Worm (Caenorhabditis elegans): ENCODE data around the gene D2023.3.

DNA sequence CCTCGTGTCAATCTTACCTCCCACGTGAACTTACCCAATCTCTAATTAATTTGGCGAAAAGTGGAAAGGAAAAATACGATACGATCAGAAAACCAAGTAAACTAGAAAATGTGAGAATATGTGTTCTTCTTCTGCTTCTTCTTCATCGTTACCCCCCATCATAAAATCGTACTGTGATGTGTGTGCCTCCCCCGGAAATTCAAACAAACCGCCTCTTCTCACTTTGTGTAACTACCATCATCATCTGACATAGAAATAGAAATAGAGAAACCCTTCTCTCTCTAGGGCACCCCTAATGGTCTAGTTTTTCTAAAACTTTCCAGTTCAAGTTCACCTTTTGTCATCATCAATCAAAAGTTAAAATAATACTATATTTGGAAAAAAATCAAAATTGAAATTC, 45.9 kb upstream of the D2023.3 start:
- TF ChIP-seq nhr-77 (tag; optimal IDR thresholded peaks at IDR 0.05): no peak
- TF ChIP-seq nhr-237 (tag; optimal IDR thresholded peaks at IDR 0.05): no peak
- TF ChIP-seq snpc-4 (tag; optimal IDR thresholded peaks at IDR 0.05): no peak
- TF ChIP-seq ceh-16 (tag; optimal IDR thresholded peaks at IDR 0.05): no peak
- no peak for TF ChIP-seq elt-3 (tag; optimal IDR thresholded peaks at IDR 0.05)
- no peak for TF ChIP-seq fos-1 (tag; optimal IDR thresholded peaks at IDR 0.05)
- TF ChIP-seq nhr-21 (tag; optimal IDR thresholded peaks at IDR 0.05): no peak

Measured in whole organism, L2 larva.